Worm (Caenorhabditis elegans) whole organism, late embryonic: ENCODE data around the gene Y110A2AL.1.

Experiments used
- K02D7.2 ChIP-seq: sonication (generic microtip); optimal IDR thresholded peaks from 2 replicates; lab custom pipeline; 2017; ENCODE audit warnings: mild to moderate bottlenecking, missing genetic modification characterization, missing compliant biosample characterization
- K09A11.1 ChIP-seq: sonication (generic microtip); optimal IDR thresholded peaks from 2 replicates; lab custom pipeline; 2017; ENCODE audit warnings: antibody characterized with exemption, mild to moderate bottlenecking, missing genetic modification characterization, missing compliant biosample characterization; ENCODE audit not compliant: insufficient read depth
- T23F11.4 ChIP-seq: fragments of 200-800 bp; sonication (Bioruptor generic); optimal IDR thresholded peaks from 2 replicates; lab custom pipeline; 2018; ENCODE audit warnings: mild to moderate bottlenecking, missing genetic modification characterization, missing compliant biosample characterization
- Y22D7AL.16 ChIP-seq: sonication (generic microtip); optimal IDR thresholded peaks from 2 replicates; lab custom pipeline; 2016; ENCODE audit warnings: missing genetic modification characterization, missing compliant biosample characterization
- ahr-1 ChIP-seq: sonication (generic microtip); optimal IDR thresholded peaks from 2 replicates; lab custom pipeline; 2016; ENCODE audit warnings: missing genetic modification characterization, missing compliant biosample characterization
- ama-1 ChIP-seq: fragments of 150-350 bp; optimal IDR thresholded peaks from 2 replicates; lab custom pipeline; 2014
- ceh-14 ChIP-seq: sonication (generic microtip); optimal IDR thresholded peaks from 2 replicates; lab custom pipeline; 2016; ENCODE audit warnings: missing genotype, missing genetic modification characterization, missing compliant biosample characterization
- ceh-19 ChIP-seq: fragments of 200-800 bp; sonication (Bioruptor generic); optimal IDR thresholded peaks from 2 replicates; lab custom pipeline; 2018; ENCODE audit warnings: mild to moderate bottlenecking, missing genetic modification characterization, missing compliant biosample characterization
- ceh-2 ChIP-seq: sonication (generic microtip); optimal IDR thresholded peaks from 2 replicates; lab custom pipeline; 2016; ENCODE audit warnings: missing genotype, missing genetic modification characterization, missing compliant biosample characterization
- ceh-24 ChIP-seq: sonication (generic microtip); optimal IDR thresholded peaks from 2 replicates; lab custom pipeline; 2016; ENCODE audit warnings: mild to moderate bottlenecking, missing genetic modification characterization, missing compliant biosample characterization
- ceh-30 ChIP-seq: fragments of 150-350 bp; optimal IDR thresholded peaks from 2 replicates; lab custom pipeline; 2014; ENCODE audit warnings: missing biosample characterization, missing genetic modification characterization
- ceh-45 ChIP-seq: fragments of 200-800 bp; sonication (Bioruptor generic); IDR thresholded peaks from 2 replicates; pipeline ENCODE4 v1.3.6; 2022; ENCODE audit warnings: missing genetic modification reagents, missing genetic modification characterization, missing compliant biosample characterization
- ceh-6 ChIP-seq: fragments of 200-800 bp; sonication (Bioruptor generic); optimal IDR thresholded peaks from 2 replicates; lab custom pipeline; 2018; ENCODE audit warnings: mild to moderate bottlenecking, missing genetic modification characterization, missing compliant biosample characterization
- ceh-9 ChIP-seq: sonication (generic microtip); optimal IDR thresholded peaks from 2 replicates; lab custom pipeline; 2016; ENCODE audit warnings: mild to moderate bottlenecking, missing genetic modification characterization, inconsistent platforms, missing compliant biosample characterization
- che-1 ChIP-seq: sonication (generic microtip); optimal IDR thresholded peaks from 2 replicates; lab custom pipeline; 2016; ENCODE audit warnings: mild to moderate bottlenecking, missing genetic modification characterization, missing compliant biosample characterization
- dmd-4 ChIP-seq: sonication (generic microtip); optimal IDR thresholded peaks from 2 replicates; lab custom pipeline; 2016; ENCODE audit warnings: borderline replicate concordance, missing genetic modification characterization, missing compliant biosample characterization
- dve-1 ChIP-seq: sonication (generic microtip); optimal IDR thresholded peaks from 2 replicates; lab custom pipeline; 2017; ENCODE audit warnings: antibody characterized with exemption, mild to moderate bottlenecking, missing genetic modification characterization, missing compliant biosample characterization
- elt-2 ChIP-seq: sonication (generic microtip); optimal IDR thresholded peaks from 2 replicates; lab custom pipeline; 2016; ENCODE audit warnings: missing genetic modification reagents, missing genetic modification characterization, missing compliant biosample characterization
- elt-4 ChIP-seq: sonication (generic microtip); optimal IDR thresholded peaks from 2 replicates; lab custom pipeline; 2016; ENCODE audit warnings: missing genetic modification characterization, missing compliant biosample characterization
- eyg-1 ChIP-seq: sonication (generic microtip); optimal IDR thresholded peaks from 2 replicates; lab custom pipeline; 2016; ENCODE audit warnings: missing genotype, missing genetic modification characterization, missing compliant biosample characterization
- fax-1 ChIP-seq: sonication (generic microtip); optimal IDR thresholded peaks from 2 replicates; lab custom pipeline; 2016; ENCODE audit warnings: missing genotype, missing genetic modification characterization, missing compliant biosample characterization
- fkh-10 ChIP-seq: fragments of 150-350 bp; optimal IDR thresholded peaks from 2 replicates; lab custom pipeline; 2014; ENCODE audit warnings: missing biosample characterization, missing genetic modification reagents, missing genetic modification characterization
- fkh-6 ChIP-seq: sonication (generic microtip); optimal IDR thresholded peaks from 2 replicates; lab custom pipeline; 2016; ENCODE audit warnings: missing genetic modification characterization, missing compliant biosample characterization
- gmeb-2 ChIP-seq: sonication (generic microtip); optimal IDR thresholded peaks from 2 replicates; lab custom pipeline; 2016; ENCODE audit warnings: missing genetic modification characterization, inconsistent platforms, missing compliant biosample characterization
- hlh-13 ChIP-seq: fragments of 200-800 bp; sonication (Bioruptor generic); optimal IDR thresholded peaks from 2 replicates; lab custom pipeline; 2018; ENCODE audit warnings: mild to moderate bottlenecking, missing genetic modification characterization, missing compliant biosample characterization
- hlh-15 ChIP-seq: sonication (generic microtip); optimal IDR thresholded peaks from 2 replicates; lab custom pipeline; 2016; ENCODE audit warnings: missing genetic modification characterization, missing compliant biosample characterization
- hlh-8 ChIP-seq: sonication (generic microtip); optimal IDR thresholded peaks from 2 replicates; lab custom pipeline; 2016; ENCODE audit warnings: missing genotype, missing genetic modification characterization, missing compliant biosample characterization
- lin-11 ChIP-seq: fragments of 200-800 bp; sonication (Bioruptor generic); optimal IDR thresholded peaks from 2 replicates; lab custom pipeline; 2018; ENCODE audit warnings: mild to moderate bottlenecking, missing genetic modification characterization, missing compliant biosample characterization
- madf-2 ChIP-seq: sonication (generic microtip); optimal IDR thresholded peaks from 2 replicates; lab custom pipeline; 2017; ENCODE audit warnings: missing genetic modification characterization, missing compliant biosample characterization
- mec-3 ChIP-seq: sonication (generic microtip); optimal IDR thresholded peaks from 2 replicates; lab custom pipeline; 2016; ENCODE audit warnings: borderline replicate concordance, missing genetic modification characterization, missing compliant biosample characterization
- nfya-1 ChIP-seq: sonication (generic microtip); optimal IDR thresholded peaks from 2 replicates; lab custom pipeline; 2017; ENCODE audit warnings: missing genetic modification characterization, mild to moderate bottlenecking, missing compliant biosample characterization, antibody characterized with exemption, moderate library complexity
- nhr-11 ChIP-seq: fragments of 150-350 bp; optimal IDR thresholded peaks from 2 replicates; lab custom pipeline; 2014; ENCODE audit warnings: missing biosample characterization, missing genetic modification characterization
- nhr-232 ChIP-seq: sonication (generic microtip); optimal IDR thresholded peaks from 2 replicates; lab custom pipeline; 2016; ENCODE audit warnings: missing genetic modification characterization, missing compliant biosample characterization
- npax-4 ChIP-seq: sonication (generic microtip); optimal IDR thresholded peaks from 2 replicates; lab custom pipeline; 2016; ENCODE audit warnings: missing genetic modification characterization, missing compliant biosample characterization
- odd-2 ChIP-seq: sonication (generic microtip); optimal IDR thresholded peaks from 2 replicates; lab custom pipeline; 2017; ENCODE audit warnings: antibody characterized with exemption, mild to moderate bottlenecking, missing genetic modification characterization, missing compliant biosample characterization
- pax-1 ChIP-seq: fragments of 150-350 bp; optimal IDR thresholded peaks from 2 replicates; lab custom pipeline; 2014; ENCODE audit warnings: missing biosample characterization, missing genetic modification characterization
- pha-4 ChIP-seq: fragments of 150-350 bp; optimal IDR thresholded peaks from 2 replicates; lab custom pipeline; 2018; ENCODE audit warnings: missing biosample characterization, missing genetic modification reagents, missing genetic modification characterization
- pqm-1 ChIP-seq: sonication (generic microtip); optimal IDR thresholded peaks from 2 replicates; lab custom pipeline; 2016; ENCODE audit warnings: missing genetic modification characterization, missing compliant biosample characterization
- pros-1 ChIP-seq: fragments of 150-350 bp; optimal IDR thresholded peaks from 2 replicates; lab custom pipeline; 2014; ENCODE audit warnings: missing biosample characterization, missing genetic modification reagents, missing genetic modification characterization
- ref-2 ChIP-seq: sonication (generic microtip); optimal IDR thresholded peaks from 2 replicates; lab custom pipeline; 2016; ENCODE audit warnings: missing genetic modification characterization, missing compliant biosample characterization
- rnt-1 ChIP-seq: sonication (generic microtip); optimal IDR thresholded peaks from 2 replicates; lab custom pipeline; 2016; ENCODE audit warnings: missing genetic modification characterization, missing compliant biosample characterization
- sox-2 ChIP-seq: fragments of 200-800 bp; sonication (Bioruptor generic); IDR thresholded peaks from 2 replicates; pipeline ENCODE4 v1.3.6; 2022; ENCODE audit warnings: missing genetic modification reagents, missing genetic modification characterization, missing compliant biosample characterization
- tbx-2 ChIP-seq: sonication (generic microtip); optimal IDR thresholded peaks from 2 replicates; lab custom pipeline; 2016; ENCODE audit warnings: missing genetic modification characterization, missing compliant biosample characterization
- tbx-7 ChIP-seq: sonication (generic microtip); optimal IDR thresholded peaks from 2 replicates; lab custom pipeline; 2016; ENCODE audit warnings: missing genotype, missing genetic modification characterization, missing compliant biosample characterization
- unc-3 ChIP-seq, 2 experiments: fragments of 200-800 bp in 1 of 2; sonication (Bioruptor generic) in 1 of 2; sonication (generic microtip) in 1 of 2; conservative IDR thresholded peaks in 1 of 2; optimal IDR thresholded peaks in 1 of 2; 2 replicates each; pipeline versions ENCODE4 v1.3.6 to Lab custom; 2016 to 2022; ENCODE audit warnings: missing compliant biosample characterization in 2 of 2, missing genetic modification characterization in 2 of 2, missing genetic modification reagents in 1 of 2
- unc-55 ChIP-seq: sonication (generic microtip); optimal IDR thresholded peaks from 2 replicates; lab custom pipeline; 2017; ENCODE audit warnings: missing biosample characterization, missing genetic modification reagents, missing genetic modification characterization
- unc-86 ChIP-seq: sonication (generic microtip); optimal IDR thresholded peaks from 2 replicates; lab custom pipeline; 2016; ENCODE audit warnings: missing genetic modification characterization, missing compliant biosample characterization
- zip-5 ChIP-seq: sonication (generic microtip); optimal IDR thresholded peaks from 2 replicates; lab custom pipeline; 2016; ENCODE audit warnings: missing genetic modification characterization, missing compliant biosample characterization
- ztf-16 ChIP-seq: sonication (generic microtip); optimal IDR thresholded peaks from 2 replicates; lab custom pipeline; 2017; ENCODE audit warnings: missing genetic modification characterization, missing compliant biosample characterization

The Y110A2AL.1 gene

ce11 chrII:2888957-2889630 lies 14.2 kb downstream of the Y110A2AL.1 start, which contains the start of gene pinn-1 (continued):
- TF ChIP-seq pros-1 (peak; percentile 45), ceh-19 (GFP tag; lab: Kevin White, UChicago) (no peak), madf-2 (tag; lab: Kevin White, UChicago) (peak; percentile 53), ref-2 (tag; lab: Kevin White, UChicago) (peak; percentile 72), K02D7.2 (no peak), nhr-11 (tag; lab: Kevin White, UChicago) (no peak), ceh-9 (tag; lab: Kevin White, UChicago) (no peak), ceh-45 (GFP tag; lab: Robert Waterston, UW) (no peak), unc-86 (tag; lab: Kevin White, UChicago) (peak; percentile 13), ceh-2 (tag; lab: Kevin White, UChicago) (peak; percentile 96), tbx-7 (peak; percentile 94), dmd-4 (tag; lab: Kevin White, UChicago) (peak; percentile 48), nhr-232 (no peak), hlh-13 (GFP tag; lab: Kevin White, UChicago) (no peak), odd-2 (no peak), elt-2 (peak; percentile 57), elt-4 (no peak), K09A11.1 (tag; lab: Kevin White, UChicago) (no peak), ztf-16 (tag; lab: Kevin White, UChicago) (peak; percentile 53), tbx-2 (peak; percentile 86), ceh-24 (tag; lab: Kevin White, UChicago) (no peak), pax-1 (tag; lab: Kevin White, UChicago) (no peak), ceh-30 (no peak), hlh-8 (tag; lab: Kevin White, UChicago) (peak; percentile 79), che-1 (peak; percentile 8), ceh-14 (peak; percentile 84), gmeb-2 (tag; lab: Kevin White, UChicago) (no peak), lin-11 (no peak), Y22D7AL.16 (tag; lab: Kevin White, UChicago) (peak; percentile 24), fkh-10 (no peak), pha-4 (tag; lab: Kevin White, UChicago) (no peak), sox-2 (GFP tag; lab: Robert Waterston, UW) (no peak), npax-4 (no peak), fax-1 (tag; lab: Kevin White, UChicago) (peak; percentile 44), rnt-1 (peak; percentile 92), hlh-15 (tag; lab: Kevin White, UChicago) (no peak), mec-3 (peak; percentile 68), fkh-6 (tag; lab: Kevin White, UChicago) (no peak), unc-3 (GFP tag; conservative IDR thresholded peaks at IDR 0.05; lab: Robert Waterston, UW) (peak; percentile 65), unc-3 (tag; optimal IDR thresholded peaks at IDR 0.05; lab: Kevin White, UChicago) (no peak), pqm-1 (tag; lab: Kevin White, UChicago) (no peak), T23F11.4 (GFP tag; lab: Kevin White, UChicago) (no peak), ama-1 (lab: Kevin White, UChicago) (no peak), zip-5 (tag; lab: Kevin White, UChicago) (peak; percentile 76), dve-1 (tag; lab: Kevin White, UChicago) (no peak), ahr-1 (tag; lab: Kevin White, UChicago) (peak; percentile 13), unc-55 (peak; percentile 19), ceh-6 (GFP tag; lab: Kevin White, UChicago) (no peak), nfya-1 (peak; percentile 41), eyg-1 (tag; lab: Kevin White, UChicago) (peak; percentile 47)
